Worm (Caenorhabditis elegans) whole organism, L3 larva: ENCODE measurements around the gene skr-21.

ENCODE experiments used
- R02D3.7 ChIP-seq: fragments of 150-350 bp; optimal IDR thresholded peaks from 2 replicates; lab custom pipeline; 2014; ENCODE audit warnings: missing biosample characterization, missing genetic modification characterization
- ZK546.5 ChIP-seq: sonication (generic microtip); optimal IDR thresholded peaks from 2 replicates; lab custom pipeline; 2017; ENCODE audit warnings: missing biosample characterization, missing genetic modification characterization
- ama-1 ChIP-seq: fragments of 150-350 bp; optimal IDR thresholded peaks from 2 replicates; lab custom pipeline; 2018
- egl-5 ChIP-seq: fragments of 150-350 bp; optimal IDR thresholded peaks from 2 replicates; lab custom pipeline; 2017; ENCODE audit warnings: missing biosample characterization, missing genetic modification reagents, missing genetic modification characterization, inconsistent platforms
- fkh-10 ChIP-seq: sonication (generic microtip); optimal IDR thresholded peaks from 2 replicates; lab custom pipeline; 2017; ENCODE audit warnings: missing biosample characterization, missing genetic modification reagents, missing genetic modification characterization
- hmg-11 ChIP-seq: sonication (generic microtip); optimal IDR thresholded peaks from 2 replicates; lab custom pipeline; 2016; ENCODE audit warnings: missing genetic modification characterization, missing compliant biosample characterization
- nhr-12 ChIP-seq: fragments of 150-350 bp; optimal IDR thresholded peaks from 2 replicates; lab custom pipeline; 2014; ENCODE audit warnings: missing biosample characterization, missing genetic modification characterization
- nhr-25 ChIP-seq: sonication (generic microtip); optimal IDR thresholded peaks from 2 replicates; lab custom pipeline; 2017; ENCODE audit warnings: missing biosample characterization, missing genetic modification characterization
- nhr-76 ChIP-seq: fragments of 150-350 bp; sonication (generic microtip); optimal IDR thresholded peaks from 5 replicates; lab custom pipeline; 2014; ENCODE audit warnings: missing biosample characterization, missing genetic modification characterization
- skn-1 ChIP-seq: fragments of 150-350 bp; optimal IDR thresholded peaks from 2 replicates; lab custom pipeline; 2014; ENCODE audit warnings: missing biosample characterization, missing genetic modification characterization
- snpc-4 ChIP-seq: fragments of 150-350 bp; optimal IDR thresholded peaks from 2 replicates; lab custom pipeline; 2014; ENCODE audit warnings: missing biosample characterization, missing genetic modification characterization
- unc-62 ChIP-seq: fragments of 150-350 bp; sonication (generic microtip); optimal IDR thresholded peaks from 4 replicates; lab custom pipeline; 2014; ENCODE audit warnings: missing biosample characterization, missing genetic modification reagents, missing genetic modification characterization

- TF ChIP-seq nhr-25, result no peak
- no peak for TF ChIP-seq egl-5 (tag; lab: Kevin White, UChicago)
- TF ChIP-seq hmg-11, result peak; percentile 32
- TF ChIP-seq skn-1, result no peak
- no peak for TF ChIP-seq fkh-10
- no peak for TF ChIP-seq R02D3.7
- TF ChIP-seq unc-62 (GFP tag; lab: Kevin White, UChicago), result no peak
- TF ChIP-seq snpc-4, result peak; percentile 8
- no peak for TF ChIP-seq nhr-76 (tag; lab: Kevin White, UChicago)
- no peak for TF ChIP-seq nhr-12 (tag; lab: Kevin White, UChicago)
- no peak for TF ChIP-seq ZK546.5
- no peak for TF ChIP-seq ama-1 (lab: Kevin White, UChicago)
Observed at ce11 chrX:13225111-13225905, 1.2 kb downstream of the skr-21 start.
